Fruit fly (Drosophila melanogaster) whole organism, embryonic: ENCODE results near the gene mRpL33.

Experiments
- Asciz ChIP-seq: fragments of 200-800 bp; sonication (Bioruptor generic); optimal IDR thresholded peaks from 2 replicates; lab custom pipeline; 2017; ENCODE audit warnings: missing biosample characterization, mild to moderate bottlenecking, missing genetic modification characterization, missing genetic modification reagents
- CG15073 ChIP-seq: fragments of 200-800 bp; sonication (Bioruptor generic); optimal IDR thresholded peaks from 2 replicates; lab custom pipeline; 2016; ENCODE audit warnings: missing biosample characterization, missing genetic modification characterization
- CG15514 ChIP-seq: fragments of 200-800 bp; sonication (Bioruptor generic); optimal IDR thresholded peaks from 3 replicates; lab custom pipeline; 2017; ENCODE audit warnings: missing biosample characterization, missing genetic modification characterization, mild to moderate bottlenecking, moderate library complexity, missing genetic modification reagents
- CG17328 ChIP-seq: fragments of 200-800 bp; sonication (Bioruptor generic); IDR thresholded peaks from 2 replicates; pipeline ENCODE4 v1.3.6; 2022; ENCODE audit warnings: missing biosample characterization, missing genetic modification characterization
- CG3065 ChIP-seq: fragments of 200-800 bp; sonication (Bioruptor generic); optimal IDR thresholded peaks from 2 replicates; lab custom pipeline; 2016; ENCODE audit warnings: missing biosample characterization, missing genetic modification characterization
- CG31224 ChIP-seq: fragments of 200-800 bp; sonication (Bioruptor generic); IDR thresholded peaks from 2 replicates; pipeline ENCODE4 v1.3.6; 2022; ENCODE audit warnings: missing biosample characterization, missing genetic modification characterization
- CG43689 ChIP-seq: fragments of 200-800 bp; sonication (Bioruptor generic); IDR thresholded peaks from 2 replicates; pipeline ENCODE4 v1.3.6; 2022; ENCODE audit warnings: missing biosample characterization, missing genetic modification characterization
- CG5245 ChIP-seq: fragments of 200-800 bp; sonication (Bioruptor generic); optimal IDR thresholded peaks from 3 replicates; lab custom pipeline; 2016; ENCODE audit warnings: missing biosample characterization, missing genetic modification characterization
- CG8924 ChIP-seq: fragments of 200-800 bp; optimal IDR thresholded peaks from 3 replicates; lab custom pipeline; 2019; ENCODE audit warnings: missing biosample characterization, mild to moderate bottlenecking, missing genetic modification characterization, moderate library complexity
- CG9876 ChIP-seq: fragments of 200-800 bp; sonication (Bioruptor generic); optimal IDR thresholded peaks from 2 replicates; lab custom pipeline; 2016; ENCODE audit warnings: missing biosample characterization, missing genetic modification characterization
- D19B ChIP-seq: fragments of 200-800 bp; sonication (Bioruptor generic); optimal IDR thresholded peaks from 2 replicates; lab custom pipeline; 2017; ENCODE audit warnings: missing biosample characterization, mild to moderate bottlenecking, missing genetic modification characterization
- Dbx ChIP-seq: fragments of 200-800 bp; sonication (Bioruptor generic); IDR thresholded peaks from 3 replicates; pipeline ENCODE4 v1.3.6; 2022; ENCODE audit warnings: missing biosample characterization, missing genetic modification characterization
- Deaf1 ChIP-seq: fragments of 200-800 bp; optimal IDR thresholded peaks from 3 replicates; lab custom pipeline; 2019; ENCODE audit warnings: missing biosample characterization, mild to moderate bottlenecking, missing genetic modification characterization, moderate library complexity
- Doc2 ChIP-seq: fragments of 200-800 bp; sonication (Bioruptor generic); IDR thresholded peaks from 2 replicates; pipeline ENCODE4 v1.3.6; 2022; ENCODE audit warnings: missing biosample characterization, missing genetic modification characterization
- Elba2 ChIP-seq: fragments of 200-800 bp; sonication (Bioruptor generic); optimal IDR thresholded peaks from 3 replicates; lab custom pipeline; 2016; ENCODE audit warnings: missing biosample characterization, missing genetic modification characterization
- HLH54F ChIP-seq: fragments of 200-800 bp; sonication (Bioruptor generic); optimal IDR thresholded peaks from 3 replicates; lab custom pipeline; 2016; ENCODE audit warnings: missing biosample characterization, missing genetic modification characterization
- Hmx ChIP-seq: fragments of 200-800 bp; sonication (Bioruptor generic); optimal IDR thresholded peaks from 2 replicates; lab custom pipeline; 2016; ENCODE audit warnings: missing biosample characterization, missing genetic modification characterization
- Hsf ChIP-seq: fragments of 200-800 bp; sonication (Bioruptor generic); optimal IDR thresholded peaks from 3 replicates; lab custom pipeline; 2016; ENCODE audit warnings: missing biosample characterization, missing genetic modification characterization
- MESR4 ChIP-seq: fragments of 200-800 bp; sonication (Bioruptor generic); optimal IDR thresholded peaks from 2 replicates; lab custom pipeline; 2018; ENCODE audit warnings: missing biosample characterization, mild to moderate bottlenecking, missing genetic modification characterization, moderate library complexity
- Mad ChIP-seq: fragments of 200-800 bp; sonication (Bioruptor generic); optimal IDR thresholded peaks from 2 replicates; lab custom pipeline; 2016; ENCODE audit warnings: missing biosample characterization, missing genetic modification characterization
- Side ChIP-seq: fragments of 200-800 bp; sonication (Bioruptor generic); optimal IDR thresholded peaks from 2 replicates; lab custom pipeline; 2016; ENCODE audit warnings: missing biosample characterization, missing genetic modification characterization
- Sin3A ChIP-seq: fragments of >200 bp; optimal IDR thresholded peaks from 2 replicates; lab custom pipeline; 2018
- Taf1 ChIP-seq: fragments of 200-800 bp; sonication (Bioruptor generic); IDR thresholded peaks from 2 replicates; pipeline ENCODE4 v1.3.6; 2022; ENCODE audit warnings: missing biosample characterization, missing genetic modification characterization
- YL-1 ChIP-seq: fragments of 200-800 bp; sonication (Bioruptor generic); optimal IDR thresholded peaks from 3 replicates; lab custom pipeline; 2017; ENCODE audit warnings: missing biosample characterization, mild to moderate bottlenecking, missing genetic modification characterization
- amos ChIP-seq: fragments of 200-800 bp; sonication (Bioruptor generic); IDR thresholded peaks from 2 replicates; pipeline ENCODE4 v1.3.6; 2022; ENCODE audit warnings: missing biosample characterization, missing genetic modification characterization; ENCODE audit not compliant: partially characterized antibody
- chinmo ChIP-seq: fragments of 200-800 bp; sonication (Bioruptor generic); IDR thresholded peaks from 4 replicates; pipeline ENCODE4 v1.3.6; 2022; ENCODE audit warnings: missing biosample characterization, missing genetic modification characterization; ENCODE audit not compliant: partially characterized antibody
- crp ChIP-seq, 2 experiments: fragments of 200-800 bp; sonication (Bioruptor generic); optimal IDR thresholded peaks; 2 replicates in 1 of 2; 3 replicates in 1 of 2; lab custom pipeline; 2017; ENCODE audit warnings: missing biosample characterization in 2 of 2, missing genetic modification characterization in 2 of 2, mild to moderate bottlenecking in 1 of 2, moderate library complexity in 1 of 2
- disco-r ChIP-seq: fragments of 200-800 bp; sonication (Bioruptor generic); optimal IDR thresholded peaks from 2 replicates; lab custom pipeline; 2016; ENCODE audit warnings: missing biosample characterization, missing genetic modification characterization
- dysf ChIP-seq: fragments of 200-800 bp; sonication (Bioruptor generic); IDR thresholded peaks from 3 replicates; pipeline ENCODE4 v1.3.6; 2022; ENCODE audit warnings: missing biosample characterization, missing genetic modification characterization
- exex ChIP-seq: fragments of 200-800 bp; sonication (Bioruptor generic); optimal IDR thresholded peaks from 4 replicates; lab custom pipeline; 2018; ENCODE audit warnings: missing biosample characterization, mild to moderate bottlenecking, missing genetic modification characterization, moderate library complexity
- eyg ChIP-seq: fragments of 200-800 bp; sonication (Bioruptor generic); optimal IDR thresholded peaks from 3 replicates; lab custom pipeline; 2016; ENCODE audit warnings: missing biosample characterization, missing genetic modification characterization
- fu2 ChIP-seq: fragments of 200-800 bp; sonication (Bioruptor generic); optimal IDR thresholded peaks from 2 replicates; lab custom pipeline; 2016; ENCODE audit warnings: missing biosample characterization, missing genetic modification characterization
- grau ChIP-seq: fragments of 200-800 bp; optimal IDR thresholded peaks from 3 replicates; lab custom pipeline; 2019; ENCODE audit warnings: missing biosample characterization, mild to moderate bottlenecking, missing genetic modification characterization, moderate library complexity
- gt ChIP-seq: fragments of 200-800 bp; sonication (Bioruptor generic); IDR thresholded peaks from 2 replicates; pipeline ENCODE4 v1.3.6; 2022; ENCODE audit warnings: missing biosample characterization, missing genetic modification characterization
- hkb ChIP-seq, 2 experiments: fragments of 200-800 bp in 1 of 2; fragments of >200 bp in 1 of 2; sonication (Bioruptor generic) in 1 of 2; IDR thresholded peaks in 1 of 2; optimal IDR thresholded peaks in 1 of 2; 2 replicates each; pipeline versions ENCODE4 v1.3.6 to Lab custom; 2017 to 2022; ENCODE audit warnings: missing biosample characterization in 1 of 2, missing genetic modification characterization in 1 of 2
- hth ChIP-seq: fragments of >200 bp; optimal IDR thresholded peaks from 2 replicates; lab custom pipeline; 2017; ENCODE audit warnings: inconsistent platforms
- ken ChIP-seq: fragments of 200-800 bp; sonication (Bioruptor generic); IDR thresholded peaks from 3 replicates; pipeline ENCODE4 v1.3.6; 2022; ENCODE audit warnings: missing biosample characterization, missing genetic modification characterization
- lab ChIP-seq: fragments of 200-800 bp; sonication (Bioruptor generic); optimal IDR thresholded peaks from 3 replicates; lab custom pipeline; 2017; ENCODE audit warnings: missing biosample characterization, missing genetic modification characterization, mild to moderate bottlenecking, moderate library complexity, missing genetic modification reagents
- nau ChIP-seq: fragments of 200-800 bp; sonication (Bioruptor generic); optimal IDR thresholded peaks from 3 replicates; lab custom pipeline; 2017; ENCODE audit warnings: missing biosample characterization, mild to moderate bottlenecking, missing genetic modification characterization, missing genetic modification reagents
- p53 ChIP-seq: fragments of 200-800 bp; sonication (Bioruptor generic); optimal IDR thresholded peaks from 2 replicates; lab custom pipeline; 2016; ENCODE audit warnings: missing biosample characterization, missing genetic modification characterization
- ro ChIP-seq: fragments of 200-800 bp; sonication (Bioruptor generic); IDR thresholded peaks from 2 replicates; pipeline ENCODE4 v1.3.6; 2022; ENCODE audit warnings: missing biosample characterization, missing genetic modification characterization
- schlank ChIP-seq: fragments of 200-800 bp; sonication (Bioruptor generic); optimal IDR thresholded peaks from 2 replicates; lab custom pipeline; 2018; ENCODE audit warnings: missing biosample characterization, mild to moderate bottlenecking, missing genetic modification characterization
- slou ChIP-seq: fragments of 200-800 bp; sonication (Bioruptor generic); optimal IDR thresholded peaks from 3 replicates; lab custom pipeline; 2016; ENCODE audit warnings: missing biosample characterization, missing genetic modification characterization
- sna ChIP-seq: fragments of 200-800 bp; sonication (Bioruptor generic); IDR thresholded peaks from 2 replicates; pipeline ENCODE4 v1.3.6; 2022; ENCODE audit warnings: missing biosample characterization, missing genetic modification characterization; ENCODE audit not compliant: partially characterized antibody
- sob ChIP-seq: fragments of 200-800 bp; sonication (Bioruptor generic); IDR thresholded peaks from 2 replicates; pipeline ENCODE4 v1.3.6; 2022; ENCODE audit warnings: missing biosample characterization, missing genetic modification characterization
- stwl ChIP-seq: fragments of 200-800 bp; sonication (Bioruptor generic); optimal IDR thresholded peaks from 3 replicates; lab custom pipeline; 2018; ENCODE audit warnings: missing biosample characterization, mild to moderate bottlenecking, missing genetic modification characterization, moderate library complexity
- sug ChIP-seq: fragments of 200-800 bp; optimal IDR thresholded peaks from 2 replicates; lab custom pipeline; 2019; ENCODE audit warnings: missing biosample characterization, mild to moderate bottlenecking, missing genetic modification characterization, moderate library complexity
- tap ChIP-seq: fragments of 200-800 bp; optimal IDR thresholded peaks from 3 replicates; lab custom pipeline; 2019; ENCODE audit warnings: missing biosample characterization, mild to moderate bottlenecking, missing genetic modification characterization, moderate library complexity
- tll ChIP-seq, 2 experiments: fragments of 200-800 bp in 1 of 2; fragments of >200 bp in 1 of 2; sonication (Bioruptor generic) in 1 of 2; optimal IDR thresholded peaks; 2 replicates each; lab custom pipeline; 2017 to 2019; ENCODE audit warnings: missing biosample characterization in 2 of 2, missing genetic modification characterization in 2 of 2, mild to moderate bottlenecking in 1 of 2, moderate library complexity in 1 of 2
- trh ChIP-seq: fragments of 200-800 bp; sonication (Bioruptor generic); optimal IDR thresholded peaks from 2 replicates; lab custom pipeline; 2016; ENCODE audit warnings: missing biosample characterization, missing genetic modification characterization
- wor ChIP-seq: fragments of 200-800 bp; sonication (Bioruptor generic); IDR thresholded peaks from 2 replicates; pipeline ENCODE4 v1.3.6; 2022; ENCODE audit warnings: missing biosample characterization, missing genetic modification characterization

The mRpL33 gene

dm6 chrX:4323911-4324368, 1.9 kb upstream of the mRpL33 start (continued):
- TF ChIP-seq eyg (GFP tag; lab: Kevin White, UChicago) (peak; percentile 5), CG43689 (GFP tag; lab: Robert Waterston, UW) (no peak), HLH54F (GFP tag; lab: Kevin White, UChicago) (peak; percentile 63), fu2 (peak; percentile 58), CG8924 (tag; lab: Kevin White, UChicago) (peak; percentile 56), CG31224 (0 out of 2 replicates have a peak, but pooled peaks have one; percentile 9), schlank (tag; lab: Kevin White, UChicago) (no peak), amos (GFP tag; lab: Robert Waterston, UW) (no peak), ro (GFP tag; lab: Robert Waterston, UW) (no peak), gt (GFP tag; lab: Robert Waterston, UW) (no peak), dysf (GFP tag; lab: Robert Waterston, UW) (peak; percentile 77), MESR4 (no peak), nau (GFP tag; lab: Kevin White, UChicago) (peak; percentile 24), sna (GFP tag; lab: Robert Waterston, UW) (no peak), ken (GFP tag; lab: Robert Waterston, UW) (no peak), CG15073 (no peak), Mad (GFP tag; lab: Kevin White, UChicago) (no peak), crp (GFP tag; optimal IDR thresholded peaks at IDR 0.05; lab: Kevin White, UChicago) (peak in 1 of 2 experiments; percentile 15), Hmx (GFP tag; lab: Kevin White, UChicago) (peak; percentile 19), Side (GFP tag; lab: Kevin White, UChicago) (no peak), Deaf1 (tag; lab: Kevin White, UChicago) (peak; percentile 34), hkb (optimal IDR thresholded peaks at IDR 0.05; lab: Kevin White, UChicago) (no peak), hkb (GFP tag; IDR thresholded peaks at IDR 0.05; lab: Robert Waterston, UW) (peak; percentile 43), wor (GFP tag; lab: Robert Waterston, UW) (no peak), Asciz (GFP tag; lab: Kevin White, UChicago) (peak; percentile 18), CG3065 (GFP tag; lab: Kevin White, UChicago) (no peak), exex (tag; lab: Kevin White, UChicago) (peak; percentile 26), CG15514 (GFP tag; lab: Kevin White, UChicago) (peak; percentile 54), disco-r (no peak), sug (peak; percentile 43), grau (peak; percentile 78), Taf1 (GFP tag; lab: Robert Waterston, UW) (no peak), chinmo (GFP tag; lab: Robert Waterston, UW) (0 out of 4 replicates have a peak, but pooled peaks have one; percentile 16), YL-1 (GFP tag; lab: Kevin White, UChicago) (no peak), Elba2 (GFP tag; lab: Kevin White, UChicago) (no peak), tll (GFP tag; optimal IDR thresholded peaks at IDR 0.05; lab: Kevin White, UChicago) (no peak), Doc2 (GFP tag; lab: Robert Waterston, UW) (no peak), tap (tag; lab: Kevin White, UChicago) (peak; percentile 22), CG17328 (GFP tag; lab: Robert Waterston, UW) (peak; percentile 36; the same call in 1 of the 2 replicates), p53 (GFP tag; lab: Kevin White, UChicago) (no peak), hth (no peak), slou (peak; percentile 63), Sin3A (lab: Kevin White, UChicago) (no peak), stwl (tag; lab: Kevin White, UChicago) (no peak), Hsf (GFP tag; lab: Kevin White, UChicago) (peak; percentile 56), CG5245 (no peak), CG9876 (GFP tag; lab: Kevin White, UChicago) (no peak), D19B (GFP tag; lab: Kevin White, UChicago) (peak; percentile 42), lab (GFP tag; lab: Kevin White, UChicago) (peak; percentile 79), Dbx (GFP tag; lab: Robert Waterston, UW) (peak; percentile 52; the same call in 2 of the 3 replicates), sob (peak; percentile 43; the same call in 1 of the 2 replicates), trh (GFP tag; lab: Kevin White, UChicago) (no peak)
